Fruit fly (Drosophila melanogaster): ENCODE data around the gene mts.
A peak's percentile ranks its signal among the peaks of the same experiment; 100 is the strongest.
"Not testable (repeated sequence)": the region's sequence is repeated elsewhere in the genome, so short reads cannot be mapped to it uniquely, and the experiment has no call there.

The mts gene

dm6 chr2L:7849472-7849871 lies 22.0 kb downstream of the mts start:
- no peak for TF ChIP-seq noc (tag; optimal IDR thresholded peaks at IDR 0.05)

dm6 chr2L:7850406-7850805 lies 23.0 kb downstream of the mts start:
- no peak for TF ChIP-seq noc (tag; optimal IDR thresholded peaks at IDR 0.05)

DNA sequence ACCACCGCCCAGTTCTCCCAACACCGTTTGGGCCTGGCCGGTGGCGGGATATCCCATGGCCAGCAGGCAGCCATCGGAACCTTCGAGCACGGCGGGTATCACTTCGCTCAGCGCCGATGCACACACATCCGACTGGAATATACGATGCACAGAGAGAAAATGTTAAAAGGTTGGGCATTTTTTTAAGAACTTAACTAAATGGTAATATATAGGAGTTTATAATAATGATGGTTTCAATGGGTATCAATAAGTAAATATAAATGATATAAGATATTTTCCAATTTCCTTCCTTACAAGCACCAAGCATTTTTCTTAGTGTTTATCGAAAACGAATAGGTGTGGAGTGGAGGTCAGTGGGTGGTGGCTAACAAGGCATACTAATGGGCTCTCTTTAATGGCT lies 24.2 kb downstream of the mts start:
- TF ChIP-seq noc (tag; optimal IDR thresholded peaks at IDR 0.05), result no peak

- TF ChIP-seq noc (tag; optimal IDR thresholded peaks at IDR 0.05), result no peak
Measured at dm6 chr2L:7855108-7855507, 27.7 kb downstream of the mts start, which contains the start of gene CG14535. Gene CG14535 (minus strand): TSS chr2L:7855475.

DNA sequence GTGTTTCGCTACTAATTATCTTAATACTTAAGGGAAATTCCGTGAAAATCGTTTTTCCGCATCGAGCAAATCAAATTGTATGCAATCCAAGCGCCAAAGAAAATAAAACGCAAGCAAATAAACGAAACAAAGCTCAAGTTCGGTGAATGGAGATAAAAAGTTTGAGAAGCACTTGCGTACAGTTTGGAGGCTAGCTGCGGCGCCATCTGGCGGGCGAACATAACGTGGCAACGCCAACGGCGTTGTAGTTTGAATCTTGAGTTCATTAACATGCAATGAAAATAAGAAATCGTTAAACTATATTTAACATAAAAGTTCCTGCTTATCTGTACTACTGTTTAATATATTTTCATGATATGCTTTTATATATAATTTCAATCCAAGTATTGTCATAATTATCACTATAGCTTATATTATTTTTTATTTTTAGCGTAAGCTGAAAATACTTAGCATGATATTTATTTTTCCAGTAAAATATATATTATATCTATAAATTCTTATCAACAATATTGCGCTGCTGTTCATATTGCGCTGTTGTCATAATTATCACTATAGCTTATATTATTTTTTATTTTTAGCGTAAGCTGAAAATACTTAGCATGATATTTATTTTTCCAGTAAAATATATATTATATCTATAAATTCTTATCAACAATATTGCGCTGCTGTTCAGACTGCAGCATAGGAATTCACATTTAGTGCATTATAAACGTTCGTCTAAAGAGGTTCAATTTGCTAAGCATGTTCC lies 29.1 kb downstream of the mts start, which contains the start of gene lectin-28C:
Gene lectin-28C, plus strand, starts transcription at position 698 of the 748 bp plus-strand sequence.
- not testable (repeated sequence) for TF ChIP-seq noc (tag; optimal IDR thresholded peaks at IDR 0.05)

dm6 chr2L:7860739-7861138 lies 33.3 kb downstream of the mts start, which contains the start of gene TwdlE:
Gene TwdlE (minus strand): TSS chr2L:7860839.
- no peak for TF ChIP-seq noc (tag; optimal IDR thresholded peaks at IDR 0.05)

DNA sequence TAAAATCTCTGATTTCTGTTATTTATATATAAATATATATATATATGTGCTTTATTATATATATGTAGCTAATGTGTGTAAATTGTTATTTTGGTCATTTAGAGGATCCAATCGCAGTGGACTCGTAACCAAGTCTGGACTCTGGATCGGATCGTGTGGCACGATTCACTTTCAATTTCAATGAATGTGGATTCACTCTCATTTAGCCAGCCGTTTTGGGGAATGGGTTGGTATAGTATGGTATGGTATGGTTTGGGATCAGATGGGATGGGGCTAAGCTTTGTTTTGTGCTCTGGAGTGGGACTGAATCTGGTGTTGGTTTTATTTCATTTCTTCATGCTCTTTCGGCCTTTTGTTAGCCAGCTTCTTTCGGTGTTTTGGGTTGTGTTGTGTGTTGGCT lies 34.3 kb downstream of the mts start:
- TF ChIP-seq noc (tag; optimal IDR thresholded peaks at IDR 0.05), result no peak

dm6 chr2L:7868608-7869007 lies 41.2 kb downstream of the mts start:
- TF ChIP-seq noc (tag; optimal IDR thresholded peaks at IDR 0.05), result no peak

DNA sequence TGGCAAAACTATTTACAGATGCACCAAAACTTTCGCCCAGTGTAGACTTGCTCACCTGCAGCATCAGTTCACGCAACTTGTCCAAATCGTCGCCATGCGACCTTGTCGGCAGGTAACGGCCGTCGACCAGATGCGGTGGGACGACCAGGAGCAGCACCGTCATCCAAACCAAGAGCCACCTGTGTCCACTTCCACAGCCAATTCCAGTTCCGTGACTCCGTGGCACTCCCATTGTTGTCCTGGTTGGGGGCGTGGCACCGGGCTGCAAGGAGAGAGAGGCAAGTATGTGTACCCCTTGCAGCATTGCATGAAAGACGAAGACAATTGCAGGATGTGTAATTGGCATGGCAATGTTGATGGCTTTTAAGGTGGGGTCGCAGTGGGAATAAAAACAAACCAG lies 42.8 kb downstream of the mts start:
- TF ChIP-seq noc (tag; optimal IDR thresholded peaks at IDR 0.05), result no peak

DNA sequence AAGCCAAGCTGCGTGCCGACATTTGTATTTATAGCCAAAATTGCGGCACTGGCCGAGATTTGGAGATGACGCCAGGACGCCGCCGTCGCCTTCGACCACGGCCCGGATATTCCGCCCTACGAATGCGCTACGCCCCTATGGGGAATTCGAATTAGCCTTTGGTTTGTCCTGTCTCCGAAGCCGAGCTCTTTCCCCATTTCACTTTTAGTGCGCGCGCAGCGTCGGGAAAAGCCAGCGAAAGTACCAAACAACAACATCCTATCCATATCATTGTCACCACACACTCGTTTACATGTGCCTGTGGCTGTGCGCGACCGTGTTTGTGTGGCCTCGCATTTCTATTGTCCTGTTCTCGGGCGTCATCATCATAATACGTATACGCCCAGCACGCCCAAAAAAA lies 43.9 kb downstream of the mts start, which contains the start of gene Proc:
Gene Proc, minus strand, starts transcription at position 101 of the 400 bp plus-strand sequence.
- no peak for TF ChIP-seq noc (tag; optimal IDR thresholded peaks at IDR 0.05)

dm6 chr2L:7871821-7872524 lies 44.5 kb downstream of the mts start:
- no peak for TF ChIP-seq noc (tag; optimal IDR thresholded peaks at IDR 0.05)

DNA sequence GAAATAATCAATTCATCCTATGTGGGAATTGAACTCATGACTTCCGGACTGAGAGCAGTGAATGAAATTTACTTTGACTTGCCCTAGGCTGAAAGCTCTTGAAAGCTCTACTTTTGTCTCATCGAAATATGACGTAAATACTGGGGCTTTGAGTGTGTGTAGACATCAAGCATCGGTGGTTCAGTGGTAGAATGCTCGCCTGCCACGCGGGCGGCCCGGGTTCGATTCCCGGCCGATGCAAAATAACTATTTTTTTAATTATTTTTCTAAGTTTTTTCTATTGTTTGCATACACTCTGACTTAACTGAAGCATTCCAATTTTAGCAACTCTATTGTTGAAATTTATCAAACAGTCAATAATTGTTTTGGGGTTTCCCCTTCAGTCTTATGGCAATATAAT lies 45.2 kb downstream of the mts start:
- no peak for TF ChIP-seq noc (tag; optimal IDR thresholded peaks at IDR 0.05)

- peak; percentile 33 for TF ChIP-seq noc (tag; optimal IDR thresholded peaks at IDR 0.05)
Measured at dm6 chr2L:7875676-7876075, 48.2 kb downstream of the mts start.

DNA sequence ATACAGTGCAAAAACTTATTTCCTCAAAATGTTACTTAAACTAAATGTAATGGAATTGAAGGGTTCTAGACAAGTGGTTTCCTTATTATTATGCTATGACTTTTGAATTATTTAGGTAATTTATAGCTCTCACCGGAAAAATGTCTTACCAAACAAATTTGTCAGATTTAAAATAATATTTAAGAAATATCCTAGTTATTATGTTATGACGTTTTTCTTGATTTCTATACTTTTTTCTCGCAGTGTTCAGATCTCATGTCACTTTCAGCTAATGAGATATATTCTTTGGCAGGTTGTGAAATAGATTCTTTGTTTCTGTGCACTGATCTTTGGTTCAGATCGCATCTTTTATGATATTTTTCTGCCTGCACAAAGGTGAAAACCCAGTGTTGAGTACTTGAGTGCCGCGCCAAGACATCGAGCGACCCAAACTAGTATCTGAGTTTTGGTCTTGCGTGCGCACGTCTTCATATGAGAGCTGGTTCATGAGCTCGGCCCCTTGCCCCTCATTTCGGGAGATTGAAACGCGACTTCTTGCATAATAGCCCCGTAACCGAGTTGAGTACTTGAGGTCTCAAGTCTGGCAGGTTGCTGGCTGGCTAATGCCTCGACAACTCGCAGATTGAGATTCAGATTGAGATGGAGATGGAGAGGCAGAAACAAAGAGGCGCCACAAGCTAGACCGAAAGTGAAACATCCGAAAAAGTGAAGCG lies 49.2 kb downstream of the mts start:
- no peak for TF ChIP-seq noc (tag; optimal IDR thresholded peaks at IDR 0.05)

DNA sequence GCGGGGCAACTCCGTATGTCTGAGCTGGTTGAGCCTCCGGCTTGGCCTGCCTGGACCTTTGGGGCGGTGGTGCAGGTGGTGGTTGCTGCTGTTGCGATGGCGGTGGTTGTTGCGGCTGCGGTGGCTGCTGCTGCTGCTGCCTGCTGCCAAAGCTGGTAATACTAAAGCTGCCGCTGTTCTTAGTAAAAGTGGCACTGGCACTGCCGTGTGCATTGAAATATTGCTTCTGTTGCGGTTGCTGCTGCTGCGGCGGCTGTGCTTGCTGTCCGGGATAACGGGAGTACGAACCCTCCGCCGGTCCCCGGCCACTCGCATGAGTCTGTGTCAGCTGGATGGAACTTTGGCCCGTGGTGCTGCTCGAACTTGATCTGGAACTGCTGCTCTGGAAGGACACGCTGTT lies 50.9 kb downstream of the mts start:
- TF ChIP-seq noc (tag; optimal IDR thresholded peaks at IDR 0.05), result no peak

DNA sequence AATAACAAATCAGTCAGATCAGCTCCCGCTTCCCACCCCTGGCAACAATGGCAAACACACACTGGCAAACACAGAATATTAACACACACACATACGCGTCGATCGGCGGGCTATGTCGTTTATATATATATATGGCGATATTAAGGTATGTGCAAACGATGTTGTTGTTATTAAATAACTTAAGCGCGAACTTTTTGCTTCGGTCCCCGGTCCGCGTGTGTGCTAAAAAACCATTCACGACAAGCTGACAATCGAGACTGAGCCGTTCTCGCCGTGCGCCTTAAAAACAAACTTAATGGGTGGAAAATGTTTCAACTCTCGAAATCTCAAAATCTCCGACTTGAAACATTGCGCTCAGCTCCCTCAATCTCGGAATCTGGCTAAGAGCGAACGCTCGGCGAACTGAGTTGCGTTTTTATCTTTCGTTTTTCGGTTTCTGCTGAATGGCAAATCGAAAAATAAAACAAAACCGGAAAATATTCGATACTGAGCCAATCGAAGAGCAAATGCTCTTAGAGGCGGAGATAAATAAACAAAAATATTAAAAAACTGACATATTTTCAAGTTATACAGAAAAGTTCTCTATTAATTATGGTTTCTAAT lies 51.9 kb downstream of the mts start, which contains the start of gene spz3:
Gene spz3, minus strand, starts transcription at position 261 of the 603 bp plus-strand sequence.
- TF ChIP-seq noc (tag; optimal IDR thresholded peaks at IDR 0.05), result no peak
